Worm (Caenorhabditis elegans) whole organism, L2 larva: Measurements from ENCODE around the gene fbxa-219.

Source experiments
- C34F6.9 ChIP-seq: fragments of 150-350 bp; optimal IDR thresholded peaks from 2 replicates; lab custom pipeline; 2014; ENCODE audit warnings: missing biosample characterization, missing genetic modification characterization
- F13H6.1 ChIP-seq: sonication (generic microtip); optimal IDR thresholded peaks from 2 replicates; lab custom pipeline; 2016; ENCODE audit warnings: missing genetic modification characterization, missing compliant biosample characterization
- ZK546.5 ChIP-seq: sonication (generic microtip); optimal IDR thresholded peaks from 2 replicates; lab custom pipeline; 2017; ENCODE audit warnings: missing biosample characterization, missing genetic modification characterization
- aly-2 ChIP-seq: fragments of 150-350 bp; optimal IDR thresholded peaks from 2 replicates; lab custom pipeline; 2014; ENCODE audit warnings: missing biosample characterization, missing genetic modification characterization
- ama-1 ChIP-seq: fragments of 150-350 bp; optimal IDR thresholded peaks from 2 replicates; lab custom pipeline; 2018; ENCODE audit warnings: inconsistent platforms
- blmp-1 ChIP-seq: sonication (generic microtip); optimal IDR thresholded peaks from 2 replicates; lab custom pipeline; 2017; ENCODE audit warnings: missing genetic modification characterization, mild to moderate bottlenecking, missing compliant biosample characterization, antibody characterized with exemption, moderate library complexity; ENCODE audit not compliant: insufficient read depth
- ceh-16 ChIP-seq: fragments of 150-350 bp; optimal IDR thresholded peaks from 2 replicates; lab custom pipeline; 2014; ENCODE audit warnings: missing biosample characterization, missing genetic modification characterization
- ceh-82 ChIP-seq: fragments of 150-350 bp; optimal IDR thresholded peaks from 2 replicates; lab custom pipeline; 2014; ENCODE audit warnings: missing biosample characterization, missing genetic modification characterization
- crh-2 ChIP-seq: sonication (generic microtip); optimal IDR thresholded peaks from 2 replicates; lab custom pipeline; 2017; ENCODE audit warnings: missing biosample characterization, missing genetic modification characterization
- fos-1 ChIP-seq: fragments of 150-350 bp; optimal IDR thresholded peaks from 2 replicates; lab custom pipeline; 2014; ENCODE audit warnings: missing biosample characterization, missing genetic modification characterization
- gmeb-1 ChIP-seq: fragments of 150-350 bp; optimal IDR thresholded peaks from 2 replicates; lab custom pipeline; 2014; ENCODE audit warnings: missing biosample characterization, missing genetic modification characterization
- lin-13 ChIP-seq: fragments of 150-350 bp; optimal IDR thresholded peaks from 2 replicates; lab custom pipeline; 2014; ENCODE audit warnings: missing biosample characterization, missing genetic modification reagents, missing genetic modification characterization
- lsy-2 ChIP-seq, 2 experiments: fragments of 150-350 bp in 1 of 2; sonication (generic microtip) in 1 of 2; optimal IDR thresholded peaks; 2 replicates each; lab custom pipeline; 2014 to 2017; ENCODE audit warnings: missing biosample characterization in 2 of 2, missing genetic modification characterization in 2 of 2
- mbf-1 ChIP-seq: sonication (generic microtip); optimal IDR thresholded peaks from 2 replicates; lab custom pipeline; 2017; ENCODE audit warnings: missing biosample characterization, missing genetic modification characterization
- mdl-1 ChIP-seq, 2 experiments: fragments of 150-350 bp in 1 of 2; sonication (generic microtip) in 1 of 2; optimal IDR thresholded peaks; 2 replicates each; lab custom pipeline; 2017; ENCODE audit warnings: missing biosample characterization in 2 of 2, missing genetic modification characterization in 2 of 2
- nhr-129 ChIP-seq: fragments of 150-350 bp; optimal IDR thresholded peaks from 2 replicates; lab custom pipeline; 2014; ENCODE audit warnings: missing biosample characterization, missing genetic modification characterization
- nhr-23 ChIP-seq: fragments of 150-350 bp; optimal IDR thresholded peaks from 2 replicates; lab custom pipeline; 2014; ENCODE audit warnings: missing biosample characterization, missing genetic modification reagents, missing genetic modification characterization
- nhr-237 ChIP-seq: fragments of 150-350 bp; optimal IDR thresholded peaks from 2 replicates; lab custom pipeline; 2014; ENCODE audit warnings: missing biosample characterization, missing genetic modification characterization
- nhr-6 ChIP-seq: fragments of 150-350 bp; optimal IDR thresholded peaks from 2 replicates; lab custom pipeline; 2014; ENCODE audit warnings: missing biosample characterization, missing genetic modification characterization
- nhr-77 ChIP-seq: fragments of 150-350 bp; optimal IDR thresholded peaks from 2 replicates; lab custom pipeline; 2014; ENCODE audit warnings: missing biosample characterization, missing genetic modification characterization
- peb-1 ChIP-seq: fragments of 150-350 bp; optimal IDR thresholded peaks from 2 replicates; lab custom pipeline; 2014; ENCODE audit warnings: missing biosample characterization, missing genetic modification characterization
- sma-3 ChIP-seq: sonication (generic microtip); optimal IDR thresholded peaks from 2 replicates; lab custom pipeline; 2016; ENCODE audit warnings: missing genetic modification reagents, missing genetic modification characterization, missing compliant biosample characterization
- sma-9 ChIP-seq, 2 experiments: fragments of 150-350 bp in 1 of 2; sonication (generic microtip) in 1 of 2; optimal IDR thresholded peaks; 2 replicates each; lab custom pipeline; 2014 to 2016; ENCODE audit warnings: missing genetic modification characterization in 2 of 2, mild to moderate bottlenecking in 1 of 2, missing biosample characterization in 1 of 2, missing compliant biosample characterization in 1 of 2, missing genetic modification reagents in 1 of 2, moderate library complexity in 1 of 2
- unc-39 ChIP-seq: fragments of 150-350 bp; optimal IDR thresholded peaks from 2 replicates; lab custom pipeline; 2014; ENCODE audit warnings: missing biosample characterization, missing genetic modification characterization
- unc-55 ChIP-seq: fragments of 150-350 bp; sonication (generic microtip); optimal IDR thresholded peaks from 3 replicates; lab custom pipeline; 2014; ENCODE audit warnings: missing biosample characterization, missing genetic modification reagents, missing genetic modification characterization
- unc-62 ChIP-seq: fragments of 150-350 bp; optimal IDR thresholded peaks from 2 replicates; lab custom pipeline; 2014; ENCODE audit warnings: missing biosample characterization, missing genetic modification reagents, missing genetic modification characterization
- zag-1 ChIP-seq: fragments of 150-350 bp; optimal IDR thresholded peaks from 2 replicates; lab custom pipeline; 2014; ENCODE audit warnings: missing biosample characterization, missing genetic modification characterization
- ztf-11 ChIP-seq: sonication (generic microtip); optimal IDR thresholded peaks from 2 replicates; lab custom pipeline; 2017; ENCODE audit warnings: missing biosample characterization, missing genetic modification characterization

fbxa-219 gene

ce11 chrIII:2330389-2330788 lies 39.2 kb downstream of the fbxa-219 start:
- TF ChIP-seq nhr-129 = no peak
- no peak for TF ChIP-seq lsy-2 (tag; optimal IDR thresholded peaks at IDR 0.05; lab: Kevin White, UChicago)
- TF ChIP-seq nhr-77 = no peak
- no peak for TF ChIP-seq ceh-82 (tag; lab: Kevin White, UChicago)
- TF ChIP-seq aly-2 (tag; lab: Kevin White, UChicago) = no peak
- no peak for TF ChIP-seq ZK546.5 (tag; lab: Kevin White, UChicago)
- TF ChIP-seq lin-13 = no peak
- TF ChIP-seq peb-1 = no peak
- TF ChIP-seq unc-39 (tag; lab: Kevin White, UChicago) = no peak
- no peak for TF ChIP-seq ceh-16
- no peak for TF ChIP-seq ztf-11 (tag; lab: Kevin White, UChicago)
- no peak for TF ChIP-seq mdl-1 (tag; optimal IDR thresholded peaks at IDR 0.05; lab: Kevin White, UChicago)
- no peak for TF ChIP-seq nhr-23 (tag; lab: Kevin White, UChicago)
- TF ChIP-seq blmp-1 = no peak

- no peak for TF ChIP-seq peb-1
- no peak for TF ChIP-seq nhr-23 (tag; lab: Kevin White, UChicago)
- TF ChIP-seq mbf-1 (tag; lab: Kevin White, UChicago) = no peak
- peak; percentile 87 for TF ChIP-seq gmeb-1
- no peak for TF ChIP-seq blmp-1
- TF ChIP-seq sma-9 (GFP tag; optimal IDR thresholded peaks at IDR 0.05; lab: Kevin White, UChicago) = no peak
- TF ChIP-seq sma-9 (tag; optimal IDR thresholded peaks at IDR 0.05; lab: Kevin White, UChicago) = no peak
- peak; percentile 53 for TF ChIP-seq lin-13
- TF ChIP-seq lsy-2 (tag; optimal IDR thresholded peaks at IDR 0.05; lab: Kevin White, UChicago) = peak in 1 of 2 experiments; percentile 50
- TF ChIP-seq nhr-77 = no peak
- peak; percentile 8 for TF ChIP-seq C34F6.9 (tag; lab: Kevin White, UChicago)
- no peak for TF ChIP-seq unc-62
- TF ChIP-seq nhr-129 = peak; percentile 6
- TF ChIP-seq ama-1 = no peak
- peak; percentile 21 for TF ChIP-seq unc-55 (GFP tag; lab: Kevin White, UChicago)
- no peak for TF ChIP-seq nhr-237 (tag; lab: Kevin White, UChicago)
- no peak for TF ChIP-seq sma-3
- no peak for TF ChIP-seq ztf-11 (tag; lab: Kevin White, UChicago)
- no peak for TF ChIP-seq nhr-6
- TF ChIP-seq zag-1 (tag; lab: Kevin White, UChicago) = no peak
- TF ChIP-seq ceh-16 = no peak
- peak; percentile 11 for TF ChIP-seq fos-1 (tag; lab: Kevin White, UChicago)
- TF ChIP-seq, all 48 proteins: peak for 7
Observed at ce11 chrIII:2331033-2331625, 39.9 kb downstream of the fbxa-219 start, which contains the start of the genes Y54F10BM.13 and ppm-1.D. Gene Y54F10BM.13 (minus strand): TSS chrIII:2331083. Gene ppm-1.D (plus strand): TSS chrIII:2331572.

- TF ChIP-seq unc-55 (GFP tag; lab: Kevin White, UChicago) (no peak), ztf-11 (tag; lab: Kevin White, UChicago) (no peak), crh-2 (no peak), C34F6.9 (tag; lab: Kevin White, UChicago) (no peak), F13H6.1 (tag; lab: Kevin White, UChicago) (no peak), unc-39 (tag; lab: Kevin White, UChicago) (no peak)
- TF ChIP-seq, all 48 proteins: peak for 0
Observed at ce11 chrIII:2343273-2343672, 52.1 kb downstream of the fbxa-219 start, which contains the start of gene phf-5. Gene phf-5 (plus strand): TSS chrIII:2343573.
